Fruit fly (Drosophila melanogaster) whole organism, embryonic: ENCODE measurements around the gene Blimp-1.

Experiments
- CG11456 ChIP-seq: fragments of 200-800 bp; sonication (Bioruptor generic); IDR thresholded peaks from 3 replicates; pipeline ENCODE4 v1.3.6; 2022; ENCODE audit warnings: missing biosample characterization, missing genetic modification characterization
- CG11560 ChIP-seq: fragments of 200-800 bp; sonication (Bioruptor generic); IDR thresholded peaks from 3 replicates; pipeline ENCODE4 v1.3.6; 2022; ENCODE audit warnings: missing biosample characterization, missing genetic modification characterization
- CG12942 ChIP-seq: fragments of 200-800 bp; sonication (Bioruptor generic); optimal IDR thresholded peaks from 3 replicates; lab custom pipeline; 2016; ENCODE audit warnings: missing biosample characterization, missing genetic modification characterization
- CG14667 ChIP-seq: fragments of 200-800 bp; sonication (Bioruptor generic); IDR thresholded peaks from 2 replicates; pipeline ENCODE4 v1.3.6; 2022; ENCODE audit warnings: missing biosample characterization, missing genetic modification characterization
- CG1832 ChIP-seq: fragments of 200-800 bp; sonication (Bioruptor generic); optimal IDR thresholded peaks from 2 replicates; lab custom pipeline; 2017; ENCODE audit warnings: missing biosample characterization, mild to moderate bottlenecking, missing genetic modification characterization, inconsistent platforms
- CG2199 ChIP-seq: fragments of 200-800 bp; sonication (Bioruptor generic); IDR thresholded peaks from 3 replicates; pipeline ENCODE4 v1.3.6; 2022; ENCODE audit warnings: missing biosample characterization, missing genetic modification characterization
- CG32532 ChIP-seq: fragments of 200-800 bp; sonication (Bioruptor generic); IDR thresholded peaks from 2 replicates; pipeline ENCODE4 v1.3.6; 2022; ENCODE audit warnings: missing biosample characterization, missing genetic modification characterization
- CG34422 ChIP-seq: fragments of 200-800 bp; sonication (Bioruptor generic); IDR thresholded peaks from 3 replicates; pipeline ENCODE4 v1.3.6; 2022; ENCODE audit warnings: missing biosample characterization, missing genetic modification characterization
- CG4328 ChIP-seq: fragments of 200-800 bp; sonication (Bioruptor generic); optimal IDR thresholded peaks from 3 replicates; lab custom pipeline; 2017; ENCODE audit warnings: missing biosample characterization, missing genetic modification reagents, missing genetic modification characterization
- CG4617 ChIP-seq: fragments of 200-800 bp; sonication (Bioruptor generic); optimal IDR thresholded peaks from 3 replicates; lab custom pipeline; 2016; ENCODE audit warnings: missing biosample characterization, missing genetic modification characterization, borderline replicate concordance
- CG6813 ChIP-seq: fragments of 200-800 bp; sonication (Bioruptor generic); optimal IDR thresholded peaks from 2 replicates; lab custom pipeline; 2017; ENCODE audit warnings: missing biosample characterization, missing genetic modification characterization, mild to moderate bottlenecking, moderate library complexity, missing genetic modification reagents
- CG7372 ChIP-seq: fragments of 200-800 bp; sonication (Bioruptor generic); IDR thresholded peaks from 2 replicates; pipeline ENCODE4 v1.3.6; 2022; ENCODE audit warnings: missing biosample characterization, missing genetic modification characterization
- CG7839 ChIP-seq: fragments of 200-800 bp; sonication (Bioruptor generic); optimal IDR thresholded peaks from 3 replicates; lab custom pipeline; 2018; ENCODE audit warnings: missing biosample characterization, mild to moderate bottlenecking, missing genetic modification characterization, moderate library complexity
- CG8388 ChIP-seq: fragments of 200-800 bp; sonication (Bioruptor generic); optimal IDR thresholded peaks from 2 replicates; lab custom pipeline; 2019; ENCODE audit warnings: missing biosample characterization, mild to moderate bottlenecking, missing genetic modification characterization, moderate library complexity
- CG8478 ChIP-seq: fragments of >200 bp; optimal IDR thresholded peaks from 2 replicates; lab custom pipeline; 2018
- CG9932 ChIP-seq: fragments of 200-800 bp; sonication (Bioruptor generic); IDR thresholded peaks from 2 replicates; pipeline ENCODE4 v1.3.6; 2022; ENCODE audit warnings: missing biosample characterization, missing genetic modification characterization
- D ChIP-seq, 2 experiments: fragments of 200-800 bp in 1 of 2; fragments of >200 bp in 1 of 2; sonication (Bioruptor generic) in 1 of 2; optimal IDR thresholded peaks; 2 replicates in 1 of 2; 3 replicates in 1 of 2; lab custom pipeline; 2017; ENCODE audit warnings: mild to moderate bottlenecking in 1 of 2, missing biosample characterization in 1 of 2, missing genetic modification characterization in 1 of 2, missing genetic modification reagents in 1 of 2
- Deaf1 ChIP-seq: fragments of 200-800 bp; optimal IDR thresholded peaks from 3 replicates; lab custom pipeline; 2019; ENCODE audit warnings: missing biosample characterization, mild to moderate bottlenecking, missing genetic modification characterization, moderate library complexity
- Dek ChIP-seq: fragments of 200-800 bp; sonication (Bioruptor generic); optimal IDR thresholded peaks from 3 replicates; lab custom pipeline; 2019; ENCODE audit warnings: missing biosample characterization, mild to moderate bottlenecking, missing genetic modification characterization, moderate library complexity
- Dll ChIP-seq: fragments of 200-800 bp; sonication (Bioruptor generic); IDR thresholded peaks from 4 replicates; pipeline ENCODE4 v1.3.6; 2022; ENCODE audit warnings: missing biosample characterization, missing genetic modification characterization; ENCODE audit not compliant: partially characterized antibody
- Dref ChIP-seq: fragments of 200-800 bp; sonication (Bioruptor generic); IDR thresholded peaks from 2 replicates; pipeline ENCODE4 v1.3.6; 2022; ENCODE audit warnings: missing biosample characterization, missing genetic modification characterization
- Eip74EF ChIP-seq, 2 experiments: fragments of 200-800 bp in 1 of 2; fragments of >200 bp in 1 of 2; sonication (Bioruptor generic) in 1 of 2; optimal IDR thresholded peaks; 2 replicates each; lab custom pipeline; 2017 to 2019; ENCODE audit warnings: missing biosample characterization in 2 of 2, missing genetic modification characterization in 2 of 2, mild to moderate bottlenecking in 1 of 2, moderate library complexity in 1 of 2
- Gsc ChIP-seq: fragments of 200-800 bp; sonication (Bioruptor generic); IDR thresholded peaks from 2 replicates; pipeline ENCODE4 v1.3.6; 2022; ENCODE audit warnings: missing biosample characterization, missing genetic modification characterization
- Lhr ChIP-seq: fragments of 200-800 bp; sonication (Bioruptor generic); optimal IDR thresholded peaks from 3 replicates; lab custom pipeline; 2017; ENCODE audit warnings: mild to moderate bottlenecking, missing biosample characterization, missing genetic modification reagents, missing genetic modification characterization
- Max ChIP-seq: fragments of 200-800 bp; sonication (Bioruptor generic); optimal IDR thresholded peaks from 2 replicates; lab custom pipeline; 2016; ENCODE audit warnings: missing biosample characterization, mild to moderate bottlenecking, missing genetic modification characterization
- Optix ChIP-seq: fragments of 200-800 bp; sonication (Bioruptor generic); IDR thresholded peaks from 3 replicates; pipeline ENCODE4 v1.3.6; 2022; ENCODE audit warnings: missing biosample characterization, missing genetic modification characterization
- Pdp1 ChIP-seq, 2 experiments: fragments of 200-800 bp; sonication (Bioruptor generic); optimal IDR thresholded peaks; 3 replicates each; lab custom pipeline; 2016; ENCODE audit warnings: missing biosample characterization in 2 of 2, missing genetic modification characterization in 2 of 2, mild to moderate bottlenecking in 1 of 2, moderate library complexity in 1 of 2
- Rfx ChIP-seq: fragments of 200-800 bp; sonication (Bioruptor generic); IDR thresholded peaks from 2 replicates; pipeline ENCODE4 v1.3.6; 2022; ENCODE audit warnings: missing biosample characterization, missing genetic modification characterization
- Spps ChIP-seq: fragments of 200-800 bp; sonication (Bioruptor generic); optimal IDR thresholded peaks from 2 replicates; lab custom pipeline; 2018; ENCODE audit warnings: missing biosample characterization, mild to moderate bottlenecking, missing genetic modification characterization
- Trl ChIP-seq, 3 experiments: fragments of >200 bp in 2 of 3; fragments of 200-800 bp in 1 of 3; sonication (Bioruptor generic) in 1 of 3; optimal IDR thresholded peaks; 2 replicates in 1 of 3; 3 replicates in 2 of 3; lab custom pipeline; 2016 to 2017; ENCODE audit warnings: missing biosample characterization in 1 of 3, missing genetic modification characterization in 1 of 3
- aop ChIP-seq: fragments of 200-800 bp; sonication (Bioruptor generic); IDR thresholded peaks from 2 replicates; pipeline ENCODE4 v1.3.6; 2022; ENCODE audit warnings: missing biosample characterization, missing genetic modification characterization
- bigmax ChIP-seq: fragments of 200-800 bp; sonication (Bioruptor generic); optimal IDR thresholded peaks from 2 replicates; lab custom pipeline; 2018; ENCODE audit warnings: missing biosample characterization, mild to moderate bottlenecking, missing genetic modification characterization
- ems ChIP-seq: fragments of 200-800 bp; sonication (Bioruptor generic); optimal IDR thresholded peaks from 3 replicates; lab custom pipeline; 2016; ENCODE audit warnings: missing biosample characterization, missing genetic modification characterization
- gt ChIP-seq: fragments of 200-800 bp; sonication (Bioruptor generic); IDR thresholded peaks from 2 replicates; pipeline ENCODE4 v1.3.6; 2022; ENCODE audit warnings: missing biosample characterization, missing genetic modification characterization
- kni ChIP-seq: fragments of 200-800 bp; sonication (Bioruptor generic); optimal IDR thresholded peaks from 3 replicates; lab custom pipeline; 2017; ENCODE audit warnings: mild to moderate bottlenecking, missing biosample characterization, missing genetic modification reagents, missing genetic modification characterization
- lmd ChIP-seq: fragments of 200-800 bp; sonication (Bioruptor generic); IDR thresholded peaks from 2 replicates; pipeline ENCODE4 v1.3.6; 2022; ENCODE audit warnings: missing biosample characterization, missing genetic modification characterization
- lola ChIP-seq, 3 experiments: fragments of >200 bp in 2 of 3; fragments of 200-800 bp in 1 of 3; sonication (Bioruptor generic) in 1 of 3; optimal IDR thresholded peaks; 2 replicates each; lab custom pipeline; 2017 to 2019; ENCODE audit warnings: missing biosample characterization in 3 of 3, missing genetic modification characterization in 3 of 3, mild to moderate bottlenecking in 1 of 3, moderate library complexity in 1 of 3
- nmo ChIP-seq: fragments of 200-800 bp; sonication (Bioruptor generic); optimal IDR thresholded peaks from 2 replicates; lab custom pipeline; 2018; ENCODE audit warnings: missing biosample characterization, mild to moderate bottlenecking, missing genetic modification characterization, moderate library complexity
- p53 ChIP-seq: fragments of 200-800 bp; sonication (Bioruptor generic); optimal IDR thresholded peaks from 2 replicates; lab custom pipeline; 2016; ENCODE audit warnings: missing biosample characterization, missing genetic modification characterization
- pan ChIP-seq, 4 experiments: fragments of >200 bp in 3 of 4; fragments of 200-800 bp in 1 of 4; sonication (Bioruptor generic) in 1 of 4; optimal IDR thresholded peaks in 3 of 4; IDR thresholded peaks in 1 of 4; 2 replicates each; pipeline versions ENCODE4 v1.3.6 to Lab custom; 2017 to 2022; ENCODE audit warnings: missing biosample characterization in 2 of 4, missing genetic modification characterization in 2 of 4, mixed read lengths in 1 of 4
- pb ChIP-seq: fragments of 200-800 bp; sonication (Bioruptor generic); optimal IDR thresholded peaks from 3 replicates; lab custom pipeline; 2016; ENCODE audit warnings: missing biosample characterization, missing genetic modification characterization
- pho ChIP-seq: fragments of 200-800 bp; sonication (Bioruptor generic); optimal IDR thresholded peaks from 2 replicates; lab custom pipeline; 2016; ENCODE audit warnings: missing biosample characterization, missing genetic modification characterization
- pros ChIP-seq: fragments of 200-800 bp; sonication (Bioruptor generic); optimal IDR thresholded peaks from 3 replicates; lab custom pipeline; 2019; ENCODE audit warnings: missing biosample characterization, mild to moderate bottlenecking, missing genetic modification characterization, moderate library complexity
- tap ChIP-seq: fragments of 200-800 bp; optimal IDR thresholded peaks from 3 replicates; lab custom pipeline; 2019; ENCODE audit warnings: missing biosample characterization, mild to moderate bottlenecking, missing genetic modification characterization, moderate library complexity
- tll ChIP-seq, 2 experiments: fragments of 200-800 bp in 1 of 2; fragments of >200 bp in 1 of 2; sonication (Bioruptor generic) in 1 of 2; optimal IDR thresholded peaks; 2 replicates each; lab custom pipeline; 2017 to 2019; ENCODE audit warnings: missing biosample characterization in 2 of 2, missing genetic modification characterization in 2 of 2, mild to moderate bottlenecking in 1 of 2, moderate library complexity in 1 of 2
- toy ChIP-seq: fragments of 200-800 bp; sonication (Bioruptor generic); IDR thresholded peaks from 2 replicates; pipeline ENCODE4 v1.3.6; 2022; ENCODE audit warnings: missing biosample characterization, missing genetic modification characterization
- yki ChIP-seq: fragments of >200 bp; optimal IDR thresholded peaks from 3 replicates; lab custom pipeline; 2018
- zen ChIP-seq: fragments of 200-800 bp; sonication (Bioruptor generic); optimal IDR thresholded peaks from 3 replicates; lab custom pipeline; 2018; ENCODE audit warnings: missing biosample characterization, mild to moderate bottlenecking, missing genetic modification characterization, moderate library complexity
- zf30C ChIP-seq: fragments of 200-800 bp; sonication (Bioruptor generic); optimal IDR thresholded peaks from 3 replicates; lab custom pipeline; 2018; ENCODE audit warnings: missing biosample characterization, mild to moderate bottlenecking, missing genetic modification characterization

Blimp-1 gene

dm6 chr3L:5630608-5631080 is at the start of gene Blimp-1 (continued):
- TF ChIP-seq CG6813 (GFP tag; lab: Kevin White, UChicago) (no peak), yki (lab: Kevin White, UChicago) (peak; percentile 82), CG7372 (GFP tag; lab: Robert Waterston, UW) (no peak), gt (GFP tag; lab: Robert Waterston, UW) (no peak), CG11456 (GFP tag; lab: Robert Waterston, UW) (0 out of 3 replicates have a peak, but pooled peaks have one; percentile 7), ems (GFP tag; lab: Kevin White, UChicago) (no peak), CG9932 (GFP tag; lab: Robert Waterston, UW) (no peak), tll (GFP tag; optimal IDR thresholded peaks at IDR 0.05; lab: Kevin White, UChicago) (peak in 1 of 2 experiments; percentile 73), pb (GFP tag; lab: Kevin White, UChicago) (no peak), Gsc (no peak), tap (no peak), kni (peak; percentile 44), pho (GFP tag; lab: Kevin White, UChicago) (no peak), CG1832 (peak; percentile 81), aop (GFP tag; lab: Robert Waterston, UW) (0 out of 2 replicates have a peak, but pooled peaks have one; percentile 8), CG11560 (tag; lab: Robert Waterston, UW) (no peak), Eip74EF (GFP tag; optimal IDR thresholded peaks at IDR 0.05; lab: Kevin White, UChicago) (peak in 1 of 2 experiments; percentile 4), lola (GFP tag; optimal IDR thresholded peaks at IDR 0.05; lab: Kevin White, UChicago) (no peak), CG14667 (GFP tag; lab: Robert Waterston, UW) (no peak), CG32532 (GFP tag; lab: Robert Waterston, UW) (peak; percentile 51), CG4328 (GFP tag; lab: Kevin White, UChicago) (no peak), Deaf1 (tag; lab: Kevin White, UChicago) (peak; percentile 2), CG8478 (lab: Kevin White, UChicago) (peak; percentile 83), pros (GFP tag; lab: Kevin White, UChicago) (no peak), CG7839 (no peak), Rfx (GFP tag; lab: Robert Waterston, UW) (no peak), Dek (tag; lab: Kevin White, UChicago) (no peak), CG2199 (peak; percentile 85; the same call in 2 of the 3 replicates), Max (GFP tag; lab: Kevin White, UChicago) (no peak), Pdp1 (GFP tag; optimal IDR thresholded peaks at IDR 0.05; lab: Kevin White, UChicago) (no peak), Trl (optimal IDR thresholded peaks at IDR 0.05; lab: Kevin White, UChicago) (peak; percentile 55 to 91), Trl (GFP tag; optimal IDR thresholded peaks at IDR 0.05; lab: Kevin White, UChicago) (no peak), pan (optimal IDR thresholded peaks at IDR 0.05; lab: Kevin White, UChicago) (no peak), pan (GFP tag; optimal IDR thresholded peaks at IDR 0.05 in 1 of 2, IDR thresholded peaks at IDR 0.05 in 1 of 2) (no peak), Lhr (no peak), toy (GFP tag; lab: Robert Waterston, UW) (no peak), CG8388 (no peak), CG12942 (GFP tag; lab: Kevin White, UChicago) (no peak), Dref (GFP tag; lab: Robert Waterston, UW) (no peak), D (optimal IDR thresholded peaks at IDR 0.05; lab: Kevin White, UChicago) (peak; percentile 24), D (GFP tag; optimal IDR thresholded peaks at IDR 0.05; lab: Kevin White, UChicago) (no peak), p53 (GFP tag; lab: Kevin White, UChicago) (no peak), CG4617 (GFP tag; lab: Kevin White, UChicago) (no peak), Dll (GFP tag; lab: Robert Waterston, UW) (0 out of 4 replicates have a peak, but pooled peaks have one; percentile 17), Spps (tag; lab: Kevin White, UChicago) (no peak), lmd (no peak), Optix (no peak), zf30C (peak; percentile 55), bigmax (no peak), CG34422 (GFP tag; lab: Robert Waterston, UW) (peak; percentile 29; the same call in 1 of the 3 replicates), zen (tag; lab: Kevin White, UChicago) (no peak), nmo (GFP tag; lab: Kevin White, UChicago) (no peak)
